Worm (Caenorhabditis elegans): ENCODE results near the gene inpp-5K.
A peak's percentile ranks its signal among the peaks of the same experiment; 100 is the strongest.

The inpp-5K gene

DNA sequence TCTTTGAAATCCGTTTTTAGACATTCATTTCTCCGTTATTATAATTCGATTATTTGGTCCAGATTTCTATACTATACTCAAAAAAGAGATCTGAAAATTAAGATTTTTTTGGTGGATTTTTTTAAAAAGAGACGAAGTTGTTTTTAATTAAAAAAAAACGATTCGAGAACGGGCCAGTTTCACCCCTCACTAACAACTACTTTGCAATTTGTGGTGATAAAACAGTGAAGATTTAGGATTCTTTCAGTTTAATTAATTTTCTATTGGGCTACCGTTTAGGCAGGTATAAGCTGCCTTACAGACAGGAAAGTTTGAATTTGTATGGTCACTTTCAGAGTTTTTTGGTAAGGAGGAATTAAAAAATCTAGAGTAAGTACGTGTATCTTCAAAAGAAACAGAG, 40.0 kb upstream of the inpp-5K start, which contains the start of gene unc-36:
unc-36 (minus strand) TSS at position 101 of the 400 bp plus-strand sequence.
- TF ChIP-seq ama-1 (optimal IDR thresholded peaks at IDR 0.05) (no peak), zip-4 (GFP tag; optimal IDR thresholded peaks at IDR 0.05) (no peak), sox-4 (tag; optimal IDR thresholded peaks at IDR 0.05) (no peak)

DNA sequence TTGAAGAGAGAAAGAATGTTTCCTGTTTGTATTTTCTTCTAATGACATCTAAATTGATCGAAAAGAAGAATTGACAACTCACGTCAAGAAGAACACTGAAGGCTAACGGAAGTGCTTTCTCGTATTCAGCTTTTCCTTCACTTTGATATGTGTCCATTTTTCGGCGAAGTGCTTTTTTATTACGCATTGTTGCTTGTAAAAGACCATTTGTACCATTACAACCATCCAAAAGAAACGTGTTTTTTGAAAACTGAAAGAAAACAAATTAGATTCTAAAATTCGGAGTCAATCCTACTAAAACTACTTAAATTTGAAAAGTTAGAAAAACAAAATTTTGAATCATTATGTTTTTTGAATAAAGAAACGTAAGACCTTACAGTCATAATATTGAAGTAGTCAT, 37.9 kb upstream of the inpp-5K start:
- TF ChIP-seq mep-1 (tag; optimal IDR thresholded peaks at IDR 0.05) (no peak), rnt-1 (tag; optimal IDR thresholded peaks at IDR 0.05) (no peak), C04F5.9 (tag; optimal IDR thresholded peaks at IDR 0.05) (no peak), xbp-1 (tag; optimal IDR thresholded peaks at IDR 0.05) (no peak), nhr-71 (tag; optimal IDR thresholded peaks at IDR 0.05) (no peak), ces-1 (GFP tag; optimal IDR thresholded peaks at IDR 0.05) (no peak), nhr-84 (tag; optimal IDR thresholded peaks at IDR 0.05) (no peak), snpc-4 (tag; optimal IDR thresholded peaks at IDR 0.05) (no peak), nhr-76 (tag; optimal IDR thresholded peaks at IDR 0.05) (no peak), fkh-4 (tag; optimal IDR thresholded peaks at IDR 0.05; ENCODE audit: borderline replicate concordance) (no peak), lin-35 (GFP tag; optimal IDR thresholded peaks at IDR 0.05) (no peak), ets-5 (GFP tag; IDR thresholded peaks at IDR 0.05) (no peak), ceh-63 (GFP tag; optimal IDR thresholded peaks at IDR 0.05) (no peak), sup-37 (GFP tag; optimal IDR thresholded peaks at IDR 0.05) (no peak), pqm-1 (tag; optimal IDR thresholded peaks at IDR 0.05) (no peak), isw-1 (GFP tag; IDR thresholded peaks at IDR 0.05) (no peak), unc-130 (tag; optimal IDR thresholded peaks at IDR 0.05) (no peak)

DNA sequence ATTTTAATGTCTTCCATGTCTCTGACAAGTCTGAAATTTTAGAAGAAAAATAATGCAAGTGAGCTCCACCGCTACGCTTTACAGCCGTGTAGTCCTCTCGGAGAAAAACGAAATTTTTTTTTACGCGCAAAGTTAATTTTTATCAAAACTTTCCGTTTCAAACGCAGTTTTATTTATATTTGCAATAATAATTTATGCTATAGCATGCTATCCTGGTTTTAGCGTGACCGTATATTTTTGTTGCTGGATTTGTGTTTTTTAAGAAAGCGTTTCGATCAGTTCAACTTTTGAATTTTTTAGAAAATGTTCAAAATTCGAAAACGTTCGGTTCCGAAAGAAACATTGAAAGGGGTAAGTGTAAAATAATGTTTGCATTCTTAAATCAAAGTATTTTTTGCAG, 30.6 kb upstream of the inpp-5K start, which contains the start of gene C50C3.1:
C50C3.1 (plus strand) TSS at position 301 of the 400 bp plus-strand sequence.
- TF ChIP-seq unc-30 (tag; optimal IDR thresholded peaks at IDR 0.05) (no peak), efl-1 (optimal IDR thresholded peaks at IDR 0.05) (peak in 1 of 2 experiments; percentile 17), efl-1 (GFP tag; optimal IDR thresholded peaks at IDR 0.05 in 1 of 2) (no peak), irx-1 (tag; optimal IDR thresholded peaks at IDR 0.05) (no peak), rnt-1 (tag; optimal IDR thresholded peaks at IDR 0.05) (no peak)

DNA sequence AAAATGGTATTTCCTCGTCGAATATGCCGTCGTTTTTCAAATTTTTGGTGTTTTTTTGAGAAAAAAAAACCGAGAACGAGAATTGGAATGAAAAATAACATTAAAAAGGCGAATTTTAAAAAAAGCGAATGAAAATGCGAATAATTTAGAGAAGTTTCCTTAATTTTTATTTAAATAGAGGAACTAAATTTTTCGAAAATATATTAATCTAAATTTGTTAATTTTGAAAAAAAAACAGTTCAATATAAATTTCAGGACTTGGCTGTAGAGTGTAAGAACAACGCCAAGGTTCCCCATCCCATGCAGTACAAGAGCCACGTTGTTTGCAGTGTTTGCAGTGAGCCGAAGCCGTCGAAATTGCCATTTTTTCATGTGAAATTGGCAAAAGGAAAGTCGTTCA, 29.4 kb upstream of the inpp-5K start, which contains the start of gene C50C3.19:
C50C3.19 (plus strand) TSS at position 301 of the 400 bp plus-strand sequence.
- no peak for TF ChIP-seq dsc-1 (tag; optimal IDR thresholded peaks at IDR 0.05)
- no peak for TF ChIP-seq mep-1 (tag; optimal IDR thresholded peaks at IDR 0.05)
- TF ChIP-seq snu-23 (GFP tag; optimal IDR thresholded peaks at IDR 0.05) = no peak
- no peak for TF ChIP-seq pqm-1 (tag; optimal IDR thresholded peaks at IDR 0.05)

DNA sequence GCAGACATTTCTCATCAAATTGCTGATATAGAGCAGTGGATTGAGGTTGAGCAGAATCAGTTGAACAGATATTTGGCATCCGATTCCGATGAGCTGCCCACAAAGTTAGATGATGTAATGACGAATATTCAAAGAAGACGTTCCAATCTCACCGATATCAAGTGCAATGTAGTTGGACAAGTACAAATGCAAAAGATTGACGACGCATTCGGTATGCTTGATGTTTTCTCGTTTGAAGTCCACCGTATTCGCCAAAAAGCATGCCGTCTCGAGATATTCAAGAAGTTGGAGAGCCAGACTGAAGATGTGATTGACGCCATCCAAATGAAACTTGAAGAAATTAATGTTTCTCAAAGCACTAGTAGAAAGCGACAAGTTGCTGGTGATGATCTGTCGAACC, 24.0 kb upstream of the inpp-5K start:
- TF ChIP-seq nhr-12 (tag; optimal IDR thresholded peaks at IDR 0.05) = no peak
- no peak for TF ChIP-seq pax-3 (tag; optimal IDR thresholded peaks at IDR 0.05)
- TF ChIP-seq nhr-47 (tag; optimal IDR thresholded peaks at IDR 0.05) = no peak
- no peak for TF ChIP-seq dpl-1 (GFP tag; optimal IDR thresholded peaks at IDR 0.05)
- no peak for TF ChIP-seq nhr-28 (tag; optimal IDR thresholded peaks at IDR 0.05)
- no peak for TF ChIP-seq sup-37 (GFP tag; optimal IDR thresholded peaks at IDR 0.05)
- no peak for TF ChIP-seq ceh-8 (GFP tag; optimal IDR thresholded peaks at IDR 0.05)
- TF ChIP-seq C16A3.4 (tag; optimal IDR thresholded peaks at IDR 0.05) = no peak
- TF ChIP-seq ceh-82 (tag; optimal IDR thresholded peaks at IDR 0.05) = no peak
- no peak for TF ChIP-seq unc-30 (tag; optimal IDR thresholded peaks at IDR 0.05)
- no peak for TF ChIP-seq nhr-19 (GFP tag; conservative IDR thresholded peaks at IDR 0.05)

DNA sequence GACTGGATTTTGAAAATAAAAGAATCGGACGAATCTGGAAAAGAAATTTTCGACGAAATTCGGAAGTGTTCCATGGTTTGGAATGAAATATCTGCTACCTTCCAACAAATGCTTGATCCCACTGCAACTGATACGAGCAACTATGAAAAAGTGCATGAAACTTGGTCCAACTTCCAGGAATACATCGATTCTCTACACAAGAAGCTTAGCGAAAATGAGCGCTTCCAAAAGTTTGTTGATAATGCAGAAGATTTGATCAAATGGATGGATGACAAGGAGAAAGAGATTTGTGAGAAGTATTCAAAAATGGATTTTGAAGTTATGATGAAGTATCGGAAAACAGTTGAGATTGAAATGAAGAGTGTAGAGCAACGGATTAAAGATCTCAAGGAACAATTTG, 21.4 kb upstream of the inpp-5K start:
- TF ChIP-seq mef-2 (tag; optimal IDR thresholded peaks at IDR 0.05) (no peak), tbx-2 (tag; optimal IDR thresholded peaks at IDR 0.05) (no peak), lin-15B (tag; optimal IDR thresholded peaks at IDR 0.05) (no peak), mdl-1 (tag; optimal IDR thresholded peaks at IDR 0.05) (no peak), zip-4 (GFP tag; optimal IDR thresholded peaks at IDR 0.05) (no peak), nhr-237 (tag; optimal IDR thresholded peaks at IDR 0.05) (no peak), fkh-8 (tag; optimal IDR thresholded peaks at IDR 0.05) (no peak), ces-1 (GFP tag; optimal IDR thresholded peaks at IDR 0.05) (no peak), fkh-4 (tag; optimal IDR thresholded peaks at IDR 0.05; ENCODE audit: borderline replicate concordance) (no peak)
